Worm (Caenorhabditis elegans): ENCODE results near the gene usip-1.

Gene usip-1

ce11 chrV:12162906-12163305 lies 21.1 kb downstream of the usip-1 start, which contains the start of gene srj-4:
Gene srj-4, plus strand, starts transcription at chrV:12163206.
- no peak for TF ChIP-seq fkh-10 (GFP tag; optimal IDR thresholded peaks at IDR 0.05)
- TF ChIP-seq ceh-9 (tag; optimal IDR thresholded peaks at IDR 0.05): no peak
- TF ChIP-seq ahr-1 (tag; optimal IDR thresholded peaks at IDR 0.05): no peak
- TF ChIP-seq pqm-1 (tag; optimal IDR thresholded peaks at IDR 0.05): no peak
- TF ChIP-seq nfya-1 (tag; optimal IDR thresholded peaks at IDR 0.05): no peak
- TF ChIP-seq tbx-2 (tag; optimal IDR thresholded peaks at IDR 0.05): no peak
- no peak for TF ChIP-seq ets-4 (tag; optimal IDR thresholded peaks at IDR 0.05)

- TF ChIP-seq mec-3 (tag; optimal IDR thresholded peaks at IDR 0.05; ENCODE audit: borderline replicate concordance): no peak
- TF ChIP-seq Y22D7AL.16 (tag; optimal IDR thresholded peaks at IDR 0.05): no peak
- TF ChIP-seq ceh-24 (tag; optimal IDR thresholded peaks at IDR 0.05): no peak
- no peak for TF ChIP-seq ahr-1 (tag; optimal IDR thresholded peaks at IDR 0.05)
- TF ChIP-seq ama-1 (optimal IDR thresholded peaks at IDR 0.05): no peak
- TF ChIP-seq K02D7.2 (tag; optimal IDR thresholded peaks at IDR 0.05): no peak
- TF ChIP-seq odd-2 (tag; optimal IDR thresholded peaks at IDR 0.05): no peak
- TF ChIP-seq hlh-6 (tag; optimal IDR thresholded peaks at IDR 0.05): no peak
- TF ChIP-seq pha-2 (tag; optimal IDR thresholded peaks at IDR 0.05): no peak
These were observed 21.8 kb downstream of the usip-1 start, which contains the start of gene C27A7.5 for ce11 chrV:12162220-12162619. Gene C27A7.5, minus strand, starts transcription at chrV:12162320.

- TF ChIP-seq pha-2 (tag; optimal IDR thresholded peaks at IDR 0.05) (no peak), pat-9 (tag; optimal IDR thresholded peaks at IDR 0.05) (no peak), ceh-6 (GFP tag; optimal IDR thresholded peaks at IDR 0.05) (no peak), fkh-6 (tag; optimal IDR thresholded peaks at IDR 0.05) (no peak), K09A11.1 (tag; optimal IDR thresholded peaks at IDR 0.05; ENCODE audit: insufficient read depth) (no peak), K02D7.2 (tag; optimal IDR thresholded peaks at IDR 0.05) (no peak), C08G9.2 (tag; optimal IDR thresholded peaks at IDR 0.05) (no peak), ceh-24 (tag; optimal IDR thresholded peaks at IDR 0.05) (no peak), nhr-11 (tag; optimal IDR thresholded peaks at IDR 0.05) (no peak), hlh-13 (GFP tag; optimal IDR thresholded peaks at IDR 0.05) (no peak), hlh-8 (tag; optimal IDR thresholded peaks at IDR 0.05) (no peak), pqm-1 (tag; optimal IDR thresholded peaks at IDR 0.05) (no peak), elt-2 (tag; optimal IDR thresholded peaks at IDR 0.05) (no peak), ceh-30 (tag; optimal IDR thresholded peaks at IDR 0.05) (no peak), ceh-34 (tag; optimal IDR thresholded peaks at IDR 0.05) (no peak), pax-1 (tag; optimal IDR thresholded peaks at IDR 0.05) (no peak), eyg-1 (tag; optimal IDR thresholded peaks at IDR 0.05) (no peak), dve-1 (tag; optimal IDR thresholded peaks at IDR 0.05) (no peak), hlh-6 (tag; optimal IDR thresholded peaks at IDR 0.05) (no peak), ahr-1 (tag; optimal IDR thresholded peaks at IDR 0.05) (no peak)
These were observed 22.8 kb downstream of the usip-1 start for ce11 chrV:12161157-12161556.

ce11 chrV:12159975-12160374 lies 24.0 kb downstream of the usip-1 start:
- no peak for TF ChIP-seq gmeb-2 (tag; optimal IDR thresholded peaks at IDR 0.05)
- TF ChIP-seq fkh-10 (GFP tag; optimal IDR thresholded peaks at IDR 0.05): no peak
- no peak for TF ChIP-seq fax-1 (tag; optimal IDR thresholded peaks at IDR 0.05)
- TF ChIP-seq tbx-2 (tag; optimal IDR thresholded peaks at IDR 0.05): no peak
- TF ChIP-seq hlh-8 (tag; optimal IDR thresholded peaks at IDR 0.05): no peak
- TF ChIP-seq hlh-6 (tag; optimal IDR thresholded peaks at IDR 0.05): no peak
- TF ChIP-seq pag-3 (tag; optimal IDR thresholded peaks at IDR 0.05; ENCODE audit: borderline replicate concordance): no peak
- TF ChIP-seq che-1 (tag; optimal IDR thresholded peaks at IDR 0.05): no peak
- no peak for TF ChIP-seq zip-5 (tag; optimal IDR thresholded peaks at IDR 0.05)
- no peak for TF ChIP-seq nhr-232 (tag; optimal IDR thresholded peaks at IDR 0.05)
- TF ChIP-seq ceh-19 (GFP tag; optimal IDR thresholded peaks at IDR 0.05): no peak
- TF ChIP-seq madf-2 (tag; optimal IDR thresholded peaks at IDR 0.05): no peak
- no peak for TF ChIP-seq ets-4 (tag; optimal IDR thresholded peaks at IDR 0.05)
